Fruit fly (Drosophila melanogaster) whole organism, wandering third instar larva: ENCODE measurements around the gene Sec63.

Source experiments
- Abd-B ChIP-seq: fragments of >200 bp; optimal IDR thresholded peaks from 2 replicates; lab custom pipeline; 2017; ENCODE audit warnings: missing biosample characterization, missing genetic modification characterization
- CG32264 ChIP-seq: fragments of 200-800 bp; sonication (Bioruptor generic); optimal IDR thresholded peaks from 2 replicates; lab custom pipeline; 2016; ENCODE audit warnings: missing biosample characterization, missing genetic modification characterization
- CG9705 ChIP-seq: fragments of 200-800 bp; sonication (Bioruptor generic); optimal IDR thresholded peaks from 2 replicates; lab custom pipeline; 2018; ENCODE audit warnings: missing biosample characterization, mild to moderate bottlenecking, missing genetic modification characterization
- Dfd ChIP-seq: fragments of >200 bp; optimal IDR thresholded peaks from 2 replicates; lab custom pipeline; 2017; ENCODE audit warnings: missing biosample characterization, missing genetic modification characterization
- Dif ChIP-seq: fragments of 200-275, 200-300 bp; sonication (Bioruptor generic); optimal IDR thresholded peaks from 2 replicates; lab custom pipeline; 2018; ENCODE audit warnings: missing biosample characterization, missing genetic modification characterization; ENCODE audit not compliant: partially characterized antibody
- GATAd ChIP-seq: sonication (Bioruptor generic); optimal IDR thresholded peaks from 2 replicates; lab custom pipeline; 2016; ENCODE audit warnings: missing biosample characterization, missing genetic modification characterization
- HLH106 ChIP-seq: fragments of 200-800 bp; optimal IDR thresholded peaks from 3 replicates; lab custom pipeline; 2019; ENCODE audit warnings: missing biosample characterization, mild to moderate bottlenecking, missing genetic modification characterization, moderate library complexity
- Hnf4 ChIP-seq: fragments of 200-800 bp; sonication (Bioruptor generic); optimal IDR thresholded peaks from 2 replicates; lab custom pipeline; 2016; ENCODE audit warnings: missing biosample characterization, mild to moderate bottlenecking, missing genetic modification characterization
- Hr78 ChIP-seq: fragments of >200 bp; optimal IDR thresholded peaks from 2 replicates; lab custom pipeline; 2017; ENCODE audit warnings: missing biosample characterization, missing genetic modification characterization
- Hr83 ChIP-seq: fragments of 200-300 bp; sonication (Bioruptor generic); optimal IDR thresholded peaks from 2 replicates; lab custom pipeline; 2016; ENCODE audit warnings: missing biosample characterization, mild to moderate bottlenecking, missing genetic modification characterization, moderate library complexity; ENCODE audit not compliant: poor library complexity, severe bottlenecking
- Jra ChIP-seq: sonication (Bioruptor generic); optimal IDR thresholded peaks from 2 replicates; lab custom pipeline; 2016; ENCODE audit warnings: missing biosample characterization, missing genetic modification characterization
- Mio ChIP-seq: sonication (Bioruptor generic); optimal IDR thresholded peaks from 2 replicates; lab custom pipeline; 2016; ENCODE audit warnings: missing biosample characterization, missing genetic modification characterization
- Myc ChIP-seq: fragments of >200 bp; optimal IDR thresholded peaks from 2 replicates; lab custom pipeline; 2017
- N ChIP-seq: fragments of >200 bp; optimal IDR thresholded peaks from 2 replicates; lab custom pipeline; 2018; ENCODE audit warnings: missing biosample characterization, missing external identifiers, missing genetic modification characterization
- OdsH ChIP-seq: fragments of 200-800 bp; sonication (Bioruptor generic); optimal IDR thresholded peaks from 2 replicates; lab custom pipeline; 2016; ENCODE audit warnings: missing biosample characterization, mild to moderate bottlenecking, missing genetic modification characterization
- Rel ChIP-seq, 2 experiments: fragments of 200-800 bp; sonication (Bioruptor generic) in 1 of 2; optimal IDR thresholded peaks; 2 replicates in 1 of 2; 3 replicates in 1 of 2; lab custom pipeline; 2016 to 2019; ENCODE audit warnings: mild to moderate bottlenecking in 2 of 2, missing biosample characterization in 2 of 2, missing genetic modification characterization in 2 of 2, moderate library complexity in 1 of 2
- Sp1 ChIP-seq: fragments of 200-800 bp; sonication (Bioruptor generic); optimal IDR thresholded peaks from 3 replicates; lab custom pipeline; 2019; ENCODE audit warnings: missing biosample characterization, mild to moderate bottlenecking, missing genetic modification characterization, moderate library complexity
- Vsx2 ChIP-seq: fragments of 200-300, 225-300 bp; sonication (Bioruptor generic); optimal IDR thresholded peaks from 2 replicates; lab custom pipeline; 2018; ENCODE audit warnings: missing biosample characterization, missing genetic modification characterization; ENCODE audit not compliant: partially characterized antibody
- br ChIP-seq: fragments of 200-800 bp; sonication (Bioruptor generic); optimal IDR thresholded peaks from 2 replicates; lab custom pipeline; 2016; ENCODE audit warnings: missing biosample characterization, missing genetic modification characterization
- brk ChIP-seq: fragments of 200-800 bp; sonication (Bioruptor generic); optimal IDR thresholded peaks from 2 replicates; lab custom pipeline; 2016; ENCODE audit warnings: missing biosample characterization, mild to moderate bottlenecking, missing genetic modification characterization
- dl ChIP-seq, 2 experiments: fragments of 175-275, 200-275 bp in 1 of 2; fragments of 200-275 bp in 1 of 2; sonication (Bioruptor generic); optimal IDR thresholded peaks; lab custom pipeline; 2018; ENCODE audit warnings: mild to moderate bottlenecking in 2 of 2, missing biosample characterization in 2 of 2, missing genetic modification characterization in 2 of 2, moderate library complexity in 2 of 2; ENCODE audit not compliant: partially characterized antibody in 2 of 2, insufficient read depth in 1 of 2
- dmrt93B ChIP-seq: fragments of 200-800 bp; sonication (Bioruptor generic); optimal IDR thresholded peaks from 2 replicates; lab custom pipeline; 2018; ENCODE audit warnings: missing biosample characterization, mild to moderate bottlenecking, missing genetic modification characterization
- ey ChIP-seq: fragments of 200-800 bp; sonication (Bioruptor generic); optimal IDR thresholded peaks from 2 replicates; lab custom pipeline; 2016; ENCODE audit warnings: missing biosample characterization, missing genetic modification characterization
- foxo ChIP-seq, 2 experiments: fragments of 200-800 bp; sonication (Bioruptor generic); optimal IDR thresholded peaks; 2 replicates in 1 of 2; 3 replicates in 1 of 2; lab custom pipeline; 2016 to 2017; ENCODE audit warnings: missing biosample characterization in 2 of 2, missing genetic modification characterization in 2 of 2
- fru ChIP-seq: fragments of 200-800 bp; sonication (Bioruptor generic); optimal IDR thresholded peaks from 3 replicates; lab custom pipeline; 2016; ENCODE audit warnings: missing biosample characterization, mild to moderate bottlenecking, missing genetic modification characterization
- h ChIP-seq: fragments of 200-800 bp; sonication (Bioruptor generic); optimal IDR thresholded peaks from 3 replicates; lab custom pipeline; 2016; ENCODE audit warnings: missing biosample characterization, mild to moderate bottlenecking, missing genetic modification characterization
- jim ChIP-seq: fragments of 175-275, 200-325 bp; sonication (Bioruptor generic); optimal IDR thresholded peaks from 2 replicates; lab custom pipeline; 2016; ENCODE audit warnings: missing biosample characterization, mild to moderate bottlenecking, missing genetic modification characterization
- lola ChIP-seq: fragments of >200 bp; optimal IDR thresholded peaks from 2 replicates; lab custom pipeline; 2017; ENCODE audit warnings: missing biosample characterization, missing genetic modification characterization
- pan ChIP-seq: fragments of >200 bp; optimal IDR thresholded peaks from 2 replicates; lab custom pipeline; 2017
- psq ChIP-seq: fragments of 200-800 bp; sonication (Bioruptor generic); optimal IDR thresholded peaks from 3 replicates; lab custom pipeline; 2017; ENCODE audit warnings: missing biosample characterization, mild to moderate bottlenecking, missing genetic modification characterization, moderate library complexity
- rgr ChIP-seq: fragments of 200-800 bp; sonication (Bioruptor generic); optimal IDR thresholded peaks from 3 replicates; lab custom pipeline; 2016; ENCODE audit warnings: missing biosample characterization, mild to moderate bottlenecking, missing genetic modification characterization
- sage ChIP-seq: fragments of 200-800 bp; sonication (Bioruptor generic); optimal IDR thresholded peaks from 2 replicates; lab custom pipeline; 2016; ENCODE audit warnings: missing biosample characterization, mild to moderate bottlenecking, missing genetic modification characterization
- sv ChIP-seq: fragments of 200-800 bp; sonication (Bioruptor generic); optimal IDR thresholded peaks from 3 replicates; lab custom pipeline; 2016; ENCODE audit warnings: missing biosample characterization, missing genetic modification characterization
- tai ChIP-seq: sonication (Bioruptor generic); optimal IDR thresholded peaks from 2 replicates; lab custom pipeline; 2016; ENCODE audit warnings: missing biosample characterization, missing genetic modification characterization
- usp ChIP-seq: fragments of >200 bp; optimal IDR thresholded peaks from 2 replicates; lab custom pipeline; 2017; ENCODE audit warnings: missing biosample characterization, missing genetic modification characterization
- woc ChIP-seq: sonication (Bioruptor generic); optimal IDR thresholded peaks from 2 replicates; lab custom pipeline; 2016; ENCODE audit warnings: missing biosample characterization, mild to moderate bottlenecking, missing genetic modification characterization

Sec63 gene

DNA sequence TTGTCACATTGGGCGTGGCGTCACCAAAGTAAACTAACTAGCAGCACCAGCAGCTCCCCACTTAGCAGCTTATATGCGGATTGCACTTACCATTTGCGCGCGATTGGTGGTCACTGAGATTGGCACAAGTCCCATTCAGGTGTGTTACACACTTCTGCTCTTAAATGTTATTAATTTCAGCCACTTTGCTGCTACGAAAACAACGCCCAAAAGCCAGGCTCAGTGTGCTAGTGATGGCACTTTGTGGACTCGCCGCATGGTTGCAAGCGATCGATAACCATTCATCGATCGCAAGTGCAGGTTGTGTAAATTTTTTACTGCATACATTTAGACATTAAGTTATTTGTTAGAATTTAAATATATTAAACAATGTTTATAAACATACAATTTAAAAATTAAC, 25.4 kb upstream of the Sec63 start, which contains the start of the genes wrm1 and wrm2:
TSS of gene wrm1 (minus strand) at position 237 of the 400 bp plus-strand sequence.
TSS of gene wrm2 (minus strand) at position 237 of the 400 bp plus-strand sequence.
- TF ChIP-seq dl (GFP tag; optimal IDR thresholded peaks at IDR 0.05; lab: Kevin White, UChicago; ENCODE audit: insufficient read depth in 1 of 2, partially characterized antibody in 2 of 2) (no peak), sage (GFP tag; lab: Kevin White, UChicago) (no peak), Sp1 (GFP tag; lab: Kevin White, UChicago) (peak; percentile 17), Hr83 (peak; percentile 53), Rel (GFP tag; optimal IDR thresholded peaks at IDR 0.05; lab: Kevin White, UChicago) (no peak), Rel (tag; optimal IDR thresholded peaks at IDR 0.05; lab: Kevin White, UChicago) (peak; percentile 2), sv (GFP tag; lab: Kevin White, UChicago) (peak; percentile 2), usp (GFP tag; lab: Kevin White, UChicago) (no peak), HLH106 (tag; lab: Kevin White, UChicago) (no peak), brk (GFP tag; lab: Kevin White, UChicago) (no peak), rgr (GFP tag; lab: Kevin White, UChicago) (peak; percentile 62), Myc (lab: Kevin White, UChicago) (no peak), br (GFP tag; lab: Kevin White, UChicago) (no peak)

DNA sequence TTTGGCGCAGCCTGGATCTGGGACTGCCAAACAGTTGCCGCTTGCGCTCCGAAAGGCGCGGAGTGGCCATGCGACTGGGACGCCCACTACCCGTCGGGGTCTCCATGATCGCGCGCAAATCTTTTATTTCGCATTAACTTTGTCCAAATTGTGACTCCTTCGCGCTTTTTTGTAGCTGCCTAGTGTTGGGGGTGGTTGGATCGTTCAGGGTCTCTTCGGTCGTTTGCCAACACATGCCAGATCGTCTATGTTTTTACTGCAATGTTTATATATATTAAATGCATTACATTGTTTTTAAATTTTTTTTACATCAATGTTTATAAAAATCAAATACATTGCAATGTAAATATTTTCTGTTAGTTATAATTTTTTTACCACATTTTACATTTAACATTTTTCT, 21.6 kb upstream of the Sec63 start:
- TF ChIP-seq lola (GFP tag; lab: Kevin White, UChicago) (no peak), OdsH (GFP tag; lab: Kevin White, UChicago) (peak; percentile 12), HLH106 (tag; lab: Kevin White, UChicago) (peak; percentile 6), rgr (GFP tag; lab: Kevin White, UChicago) (peak; percentile 63), CG9705 (peak; percentile 7)

DNA sequence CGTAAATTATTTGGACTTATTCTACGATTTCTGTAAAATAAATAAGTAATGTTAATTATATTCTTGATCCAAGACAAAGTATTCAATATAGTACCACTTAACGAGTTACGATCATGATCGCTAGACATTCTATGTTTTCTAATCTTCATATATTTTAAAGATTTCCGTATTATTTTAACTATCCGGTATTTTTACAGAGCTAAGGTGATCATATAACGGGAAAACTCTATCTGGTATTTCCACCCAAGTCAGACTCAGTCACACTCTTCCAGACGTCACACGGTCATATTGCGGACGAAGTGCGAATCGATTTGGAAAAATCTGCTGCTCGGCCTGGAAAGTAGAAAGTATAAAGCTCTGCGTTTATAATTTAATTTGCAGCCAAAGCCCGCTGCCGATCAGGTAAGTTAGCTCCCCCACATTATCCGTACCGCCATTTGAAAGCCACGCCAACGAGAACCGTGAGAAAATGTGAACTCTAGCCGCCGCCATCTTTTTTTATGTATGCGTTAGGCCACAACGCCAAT, 21.1 kb upstream of the Sec63 start, which contains the start of the genes lark and eco:
TSS of gene lark (plus strand) at position 51 of the 527 bp plus-strand sequence.
TSS of gene eco (minus strand) at position 125 of the 527 bp plus-strand sequence.
- TF ChIP-seq br (GFP tag; lab: Kevin White, UChicago) (no peak), Hr83 (peak; percentile 12), Rel (GFP tag; optimal IDR thresholded peaks at IDR 0.05; lab: Kevin White, UChicago) (no peak), Rel (tag; optimal IDR thresholded peaks at IDR 0.05; lab: Kevin White, UChicago) (peak; percentile 20), Sp1 (GFP tag; lab: Kevin White, UChicago) (peak; percentile 26)

DNA sequence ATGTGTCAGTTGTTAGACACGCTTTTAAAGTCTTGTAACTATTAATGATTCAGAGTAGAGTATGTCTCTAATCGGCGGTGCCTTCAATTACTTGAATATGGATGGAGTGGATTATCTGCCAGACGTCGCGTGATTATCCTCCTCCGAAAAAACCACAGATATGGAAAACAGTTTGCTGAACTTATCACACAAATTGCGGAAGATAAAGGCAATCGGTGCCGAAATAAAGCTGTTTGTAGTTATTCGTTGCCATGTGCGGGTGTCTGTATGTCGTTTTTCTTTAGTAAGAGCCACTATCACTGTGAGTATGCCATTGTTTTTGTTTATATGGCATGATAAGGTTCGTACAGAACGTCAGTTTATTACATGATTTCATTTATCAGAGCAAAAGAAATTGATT, 16.4 kb upstream of the Sec63 start:
- TF ChIP-seq CG9705 (no peak), jim (GFP tag; lab: Kevin White, UChicago) (no peak), Abd-B (GFP tag; lab: Kevin White, UChicago) (no peak), tai (no peak), N (no peak), fru (no peak), Dif (GFP tag; lab: Kevin White, UChicago) (no peak), Hr78 (GFP tag; lab: Kevin White, UChicago) (no peak), OdsH (GFP tag; lab: Kevin White, UChicago) (no peak), GATAd (GFP tag; lab: Kevin White, UChicago) (no peak), Dfd (no peak), ey (GFP tag; lab: Kevin White, UChicago) (no peak), Hnf4 (GFP tag; lab: Kevin White, UChicago) (no peak), sv (GFP tag; lab: Kevin White, UChicago) (no peak)
- TF ChIP-seq, all 38 proteins: peak for 0

DNA sequence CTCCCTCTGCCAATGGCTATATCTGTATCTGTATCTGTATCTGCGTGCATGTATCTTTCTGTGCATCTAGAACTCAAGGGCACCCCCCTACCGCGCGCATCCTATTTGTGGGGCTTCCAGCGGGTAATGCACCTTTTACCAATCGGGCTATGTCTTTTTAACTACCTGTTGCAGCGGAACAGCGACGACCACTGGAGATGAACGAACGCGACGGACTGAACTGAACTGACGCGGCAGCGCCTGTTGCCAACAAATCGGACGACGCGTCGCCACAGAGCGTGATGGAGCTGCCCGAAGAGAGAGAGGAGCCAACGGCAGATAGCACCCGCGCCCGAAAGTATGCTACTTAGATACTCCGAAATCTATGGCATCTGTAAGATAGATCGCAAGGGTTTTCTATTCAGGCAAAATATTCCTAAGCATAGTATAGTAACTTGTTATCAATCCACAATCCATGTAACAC, 15.4 kb upstream of the Sec63 start, which contains the start of gene Cln7:
TSS of gene Cln7 (minus strand) at position 219 of the 463 bp plus-strand sequence.
- TF ChIP-seq jim (GFP tag; lab: Kevin White, UChicago), result peak; percentile 5
- TF ChIP-seq Abd-B (GFP tag; lab: Kevin White, UChicago), result no peak
- no peak for TF ChIP-seq sage (GFP tag; lab: Kevin White, UChicago)
- TF ChIP-seq Rel (GFP tag; optimal IDR thresholded peaks at IDR 0.05; lab: Kevin White, UChicago), result no peak
- peak; percentile 82 for TF ChIP-seq Rel (tag; optimal IDR thresholded peaks at IDR 0.05; lab: Kevin White, UChicago)
- peak; percentile 69 for TF ChIP-seq rgr (GFP tag; lab: Kevin White, UChicago)
- TF ChIP-seq Vsx2, result no peak
- TF ChIP-seq brk (GFP tag; lab: Kevin White, UChicago), result no peak
- no peak for TF ChIP-seq Hr78 (GFP tag; lab: Kevin White, UChicago)
- TF ChIP-seq sv (GFP tag; lab: Kevin White, UChicago), result no peak
- TF ChIP-seq Hnf4 (GFP tag; lab: Kevin White, UChicago), result no peak
- TF ChIP-seq CG9705, result no peak
- TF ChIP-seq psq (GFP tag; lab: Kevin White, UChicago), result peak; percentile 16
- no peak for TF ChIP-seq GATAd (GFP tag; lab: Kevin White, UChicago)
- no peak for TF ChIP-seq lola (GFP tag; lab: Kevin White, UChicago)
- TF ChIP-seq foxo (GFP tag; optimal IDR thresholded peaks at IDR 0.05; lab: Kevin White, UChicago), result peak in 1 of 2 experiments; percentile 43
- peak; percentile 14 for TF ChIP-seq Jra (GFP tag; lab: Kevin White, UChicago)
- TF ChIP-seq Hr83, result peak; percentile 82
- no peak for TF ChIP-seq pan (lab: Kevin White, UChicago)
- TF ChIP-seq usp (GFP tag; lab: Kevin White, UChicago), result no peak
- TF ChIP-seq Mio (GFP tag; lab: Kevin White, UChicago), result no peak
- peak in 1 of 2 experiments; percentile 56 for TF ChIP-seq dl (GFP tag; optimal IDR thresholded peaks at IDR 0.05; lab: Kevin White, UChicago; ENCODE audit: insufficient read depth in 1 of 2, partially characterized antibody in 2 of 2)
- no peak for TF ChIP-seq dmrt93B (GFP tag; lab: Kevin White, UChicago)
- TF ChIP-seq tai, result no peak
- TF ChIP-seq Myc (lab: Kevin White, UChicago), result peak; percentile 22
- peak; percentile 62 for TF ChIP-seq h (GFP tag; lab: Kevin White, UChicago)
- peak; percentile 91 for TF ChIP-seq Dif (GFP tag; lab: Kevin White, UChicago)
- no peak for TF ChIP-seq CG32264 (GFP tag; lab: Kevin White, UChicago)
- peak; percentile 45 for TF ChIP-seq N
- no peak for TF ChIP-seq woc (GFP tag; lab: Kevin White, UChicago)
